Worm (Caenorhabditis elegans) whole organism, L3 larva: Measurements from ENCODE around the gene folt-3.

Experiments used
- aly-2 ChIP-seq: fragments of 150-350 bp; optimal IDR thresholded peaks from 2 replicates; lab custom pipeline; 2014; ENCODE audit warnings: missing biosample characterization, missing genetic modification characterization
- ama-1 ChIP-seq: fragments of 150-350 bp; optimal IDR thresholded peaks from 2 replicates; lab custom pipeline; 2018
- fos-1 ChIP-seq: fragments of 150-350 bp; optimal IDR thresholded peaks from 2 replicates; lab custom pipeline; 2014; ENCODE audit warnings: missing biosample characterization, missing genetic modification characterization
- nhr-77 ChIP-seq: fragments of 150-350 bp; optimal IDR thresholded peaks from 2 replicates; lab custom pipeline; 2014; ENCODE audit warnings: missing biosample characterization, missing genetic modification characterization
- pha-4 ChIP-seq: fragments of 150-350 bp; optimal IDR thresholded peaks from 2 replicates; lab custom pipeline; 2014; ENCODE audit warnings: missing biosample characterization, missing genetic modification reagents, missing genetic modification characterization
- unc-62 ChIP-seq: fragments of 150-350 bp; sonication (generic microtip); optimal IDR thresholded peaks from 4 replicates; lab custom pipeline; 2014; ENCODE audit warnings: missing biosample characterization, missing genetic modification reagents, missing genetic modification characterization
- zag-1 ChIP-seq: fragments of 150-350 bp; optimal IDR thresholded peaks from 2 replicates; lab custom pipeline; 2014; ENCODE audit warnings: missing biosample characterization, missing genetic modification characterization

DNA sequence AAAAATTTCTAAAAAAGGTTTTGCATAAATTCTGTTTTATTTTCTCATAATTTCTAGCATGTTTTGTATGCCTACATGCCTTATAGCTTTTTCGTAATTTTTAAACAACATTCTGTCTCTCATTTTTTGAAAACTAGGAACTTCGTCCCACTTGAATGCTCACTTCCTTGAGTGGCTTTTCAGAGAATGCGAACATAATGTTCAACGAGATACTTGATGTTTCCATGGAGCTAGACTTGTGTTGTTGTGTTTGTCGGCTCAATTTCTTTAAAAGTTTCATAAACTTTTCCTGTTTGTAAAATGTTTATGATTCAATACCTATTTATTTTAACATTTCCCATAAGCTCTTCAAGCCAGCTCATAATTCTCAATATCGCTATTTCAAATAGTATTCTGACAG lies 4.7 kb downstream of the folt-3 start, which contains the start of gene clec-213:
- TF ChIP-seq zag-1 (tag; lab: Kevin White, UChicago): no peak
- TF ChIP-seq ama-1 (lab: Kevin White, UChicago): no peak
- no peak for TF ChIP-seq unc-62 (GFP tag; lab: Kevin White, UChicago)
- no peak for TF ChIP-seq fos-1
- TF ChIP-seq aly-2 (tag; lab: Kevin White, UChicago): no peak
- no peak for TF ChIP-seq pha-4 (tag; lab: Kevin White, UChicago)
- TF ChIP-seq nhr-77 (tag; lab: Kevin White, UChicago): no peak
